Fruit fly (Drosophila melanogaster) whole organism, embryonic: ENCODE data around the gene aqz.

Source experiments
- Atf3 ChIP-seq: fragments of 200-800 bp; sonication (Bioruptor generic); optimal IDR thresholded peaks from 3 replicates; lab custom pipeline; 2016; ENCODE audit warnings: missing biosample characterization, missing genetic modification characterization
- Bdp1 ChIP-seq: fragments of 200-800 bp; sonication (Bioruptor generic); optimal IDR thresholded peaks from 3 replicates; lab custom pipeline; 2016; ENCODE audit warnings: missing biosample characterization, missing genetic modification characterization
- CG10147 ChIP-seq: fragments of 200-800 bp; sonication (Bioruptor generic); optimal IDR thresholded peaks from 2 replicates; lab custom pipeline; 2019; ENCODE audit warnings: missing biosample characterization, mild to moderate bottlenecking, missing genetic modification characterization, moderate library complexity
- CG10979 ChIP-seq: fragments of 200-800 bp; sonication (Bioruptor generic); optimal IDR thresholded peaks from 2 replicates; lab custom pipeline; 2018; ENCODE audit warnings: missing biosample characterization, mild to moderate bottlenecking, missing genetic modification characterization, moderate library complexity
- CG13424 ChIP-seq: fragments of 200-800 bp; sonication (Bioruptor generic); optimal IDR thresholded peaks from 2 replicates; lab custom pipeline; 2019; ENCODE audit warnings: missing biosample characterization, mild to moderate bottlenecking, missing genetic modification characterization, moderate library complexity
- CG15514 ChIP-seq: fragments of 200-800 bp; sonication (Bioruptor generic); optimal IDR thresholded peaks from 3 replicates; lab custom pipeline; 2017; ENCODE audit warnings: missing biosample characterization, missing genetic modification characterization, mild to moderate bottlenecking, moderate library complexity, missing genetic modification reagents
- CG16779 ChIP-seq: fragments of 200-800 bp; sonication (Bioruptor generic); IDR thresholded peaks from 2 replicates; pipeline ENCODE4 v1.3.6; 2022; ENCODE audit warnings: missing biosample characterization, missing genetic modification characterization
- CG17359 ChIP-seq: fragments of 200-800 bp; sonication (Bioruptor generic); optimal IDR thresholded peaks from 3 replicates; lab custom pipeline; 2018; ENCODE audit warnings: missing biosample characterization, mild to moderate bottlenecking, missing genetic modification characterization, moderate library complexity
- CG17802 ChIP-seq: fragments of 200-800 bp; sonication (Bioruptor generic); optimal IDR thresholded peaks from 2 replicates; lab custom pipeline; 2018; ENCODE audit warnings: missing biosample characterization, mild to moderate bottlenecking, missing genetic modification characterization, moderate library complexity
- CG17912 ChIP-seq: fragments of 200-800 bp; sonication (Bioruptor generic); optimal IDR thresholded peaks from 2 replicates; lab custom pipeline; 2018; ENCODE audit warnings: missing biosample characterization, mild to moderate bottlenecking, missing genetic modification characterization
- CG1832 ChIP-seq: fragments of 200-800 bp; sonication (Bioruptor generic); optimal IDR thresholded peaks from 2 replicates; lab custom pipeline; 2017; ENCODE audit warnings: missing biosample characterization, mild to moderate bottlenecking, missing genetic modification characterization, inconsistent platforms
- CG2129 ChIP-seq: fragments of 200-800 bp; sonication (Bioruptor generic); IDR thresholded peaks from 2 replicates; pipeline ENCODE4 v1.3.6; 2022; ENCODE audit warnings: missing biosample characterization, missing genetic modification characterization; ENCODE audit not compliant: partially characterized antibody
- CG2875 ChIP-seq: fragments of 200-800 bp; sonication (Bioruptor generic); optimal IDR thresholded peaks from 2 replicates; lab custom pipeline; 2017; ENCODE audit warnings: missing biosample characterization, mild to moderate bottlenecking, missing genetic modification characterization, missing genetic modification reagents
- CG31224 ChIP-seq: fragments of 200-800 bp; sonication (Bioruptor generic); IDR thresholded peaks from 2 replicates; pipeline ENCODE4 v1.3.6; 2022; ENCODE audit warnings: missing biosample characterization, missing genetic modification characterization
- CG31388 ChIP-seq: fragments of 200-800 bp; sonication (Bioruptor generic); optimal IDR thresholded peaks from 2 replicates; lab custom pipeline; 2016; ENCODE audit warnings: missing biosample characterization, missing genetic modification characterization
- CG34224 ChIP-seq: fragments of 200-800 bp; sonication (Bioruptor generic); IDR thresholded peaks from 3 replicates; pipeline ENCODE4 v1.3.6; 2022; ENCODE audit warnings: missing biosample characterization, missing genetic modification characterization; ENCODE audit not compliant: partially characterized antibody
- CG3726 ChIP-seq: fragments of 200-800 bp; sonication (Bioruptor generic); IDR thresholded peaks from 3 replicates; pipeline ENCODE4, ENCODE4 v1.3.6; 2022; ENCODE audit warnings: missing biosample characterization, missing genetic modification characterization
- CG4707 ChIP-seq: fragments of 200-800 bp; sonication (Bioruptor generic); optimal IDR thresholded peaks from 2 replicates; lab custom pipeline; 2018; ENCODE audit warnings: missing biosample characterization, mild to moderate bottlenecking, missing genetic modification characterization, moderate library complexity
- CG6765 ChIP-seq: fragments of 200-800 bp; sonication (Bioruptor generic); optimal IDR thresholded peaks from 3 replicates; lab custom pipeline; 2017; ENCODE audit warnings: missing biosample characterization, mild to moderate bottlenecking, missing genetic modification characterization
- CG6791 ChIP-seq: fragments of 200-800 bp; sonication (Bioruptor generic); IDR thresholded peaks from 3 replicates; pipeline ENCODE4 v1.3.6; 2022; ENCODE audit warnings: missing biosample characterization, missing genetic modification characterization; ENCODE audit not compliant: partially characterized antibody
- CG6854 ChIP-seq: fragments of 200-800 bp; sonication (Bioruptor generic); optimal IDR thresholded peaks from 3 replicates; lab custom pipeline; 2017; ENCODE audit warnings: missing biosample characterization, mild to moderate bottlenecking, missing genetic modification characterization
- CG7745 ChIP-seq: fragments of 200-800 bp; sonication (Bioruptor generic); optimal IDR thresholded peaks from 2 replicates; lab custom pipeline; 2018; ENCODE audit warnings: missing biosample characterization, mild to moderate bottlenecking, missing genetic modification characterization, moderate library complexity
- CG7839 ChIP-seq: fragments of 200-800 bp; sonication (Bioruptor generic); optimal IDR thresholded peaks from 3 replicates; lab custom pipeline; 2018; ENCODE audit warnings: missing biosample characterization, mild to moderate bottlenecking, missing genetic modification characterization, moderate library complexity
- CG8359 ChIP-seq: fragments of 200-800 bp; sonication (Bioruptor generic); optimal IDR thresholded peaks from 2 replicates; lab custom pipeline; 2017; ENCODE audit warnings: missing biosample characterization, mild to moderate bottlenecking, missing genetic modification characterization, borderline replicate concordance
- CG9876 ChIP-seq: fragments of 200-800 bp; sonication (Bioruptor generic); optimal IDR thresholded peaks from 2 replicates; lab custom pipeline; 2016; ENCODE audit warnings: missing biosample characterization, missing genetic modification characterization
- Chrac-16 ChIP-seq: fragments of 200-800 bp; sonication (Bioruptor generic); optimal IDR thresholded peaks from 3 replicates; lab custom pipeline; 2016; ENCODE audit warnings: missing biosample characterization, missing genetic modification characterization
- Dad ChIP-seq: fragments of 200-800 bp; sonication (Bioruptor generic); optimal IDR thresholded peaks from 3 replicates; lab custom pipeline; 2016; ENCODE audit warnings: missing biosample characterization, missing genetic modification characterization
- MTF-1 ChIP-seq: fragments of 200-800 bp; sonication (Bioruptor generic); optimal IDR thresholded peaks from 2 replicates; lab custom pipeline; 2018; ENCODE audit warnings: missing biosample characterization, mild to moderate bottlenecking, missing genetic modification characterization, borderline replicate concordance
- Opbp ChIP-seq: fragments of 200-800 bp; sonication (Bioruptor generic); IDR thresholded peaks from 3 replicates; pipeline ENCODE4 v1.3.6; 2022; ENCODE audit warnings: missing biosample characterization, missing genetic modification characterization; ENCODE audit not compliant: partially characterized antibody
- Tbp ChIP-seq: fragments of >200 bp; optimal IDR thresholded peaks from 2 replicates; lab custom pipeline; 2018; ENCODE audit warnings: missing biosample characterization, missing genetic modification characterization
- bowl ChIP-seq: fragments of 200-800 bp; sonication (Bioruptor generic); IDR thresholded peaks from 2 replicates; pipeline ENCODE4 v1.3.6; 2022; ENCODE audit warnings: missing biosample characterization, missing genetic modification characterization
- cato ChIP-seq: fragments of 200-800 bp; sonication (Bioruptor generic); optimal IDR thresholded peaks from 2 replicates; lab custom pipeline; 2016; ENCODE audit warnings: missing biosample characterization, missing genetic modification characterization, borderline replicate concordance
- caup ChIP-seq: fragments of 200-800 bp; sonication (Bioruptor generic); optimal IDR thresholded peaks from 3 replicates; lab custom pipeline; 2017; ENCODE audit warnings: missing biosample characterization, mild to moderate bottlenecking, missing genetic modification characterization, moderate library complexity; ENCODE audit not compliant: severe bottlenecking
- fd96Cb ChIP-seq: fragments of 200-800 bp; sonication (Bioruptor generic); optimal IDR thresholded peaks from 2 replicates; lab custom pipeline; 2018; ENCODE audit warnings: missing biosample characterization, mild to moderate bottlenecking, missing genetic modification characterization, moderate library complexity
- fru ChIP-seq: fragments of >200 bp; optimal IDR thresholded peaks from 2 replicates; lab custom pipeline; 2017
- ftz-f1 ChIP-seq: fragments of 200-800 bp; sonication (Bioruptor generic); optimal IDR thresholded peaks from 2 replicates; lab custom pipeline; 2016; ENCODE audit warnings: missing biosample characterization, missing genetic modification characterization
- gcm ChIP-seq: fragments of 200-800 bp; sonication (Bioruptor generic); optimal IDR thresholded peaks from 2 replicates; lab custom pipeline; 2019; ENCODE audit warnings: missing biosample characterization, mild to moderate bottlenecking, missing genetic modification characterization, moderate library complexity
- jing ChIP-seq: fragments of 200-800 bp; sonication (Bioruptor generic); optimal IDR thresholded peaks from 2 replicates; lab custom pipeline; 2018; ENCODE audit warnings: missing biosample characterization, mild to moderate bottlenecking, missing genetic modification characterization
- kah ChIP-seq: fragments of 200-800 bp; sonication (Bioruptor generic); optimal IDR thresholded peaks from 2 replicates; lab custom pipeline; 2018; ENCODE audit warnings: missing biosample characterization, mild to moderate bottlenecking, missing genetic modification characterization
- pb ChIP-seq: fragments of 200-800 bp; sonication (Bioruptor generic); optimal IDR thresholded peaks from 3 replicates; lab custom pipeline; 2016; ENCODE audit warnings: missing biosample characterization, missing genetic modification characterization
- repo ChIP-seq: fragments of 200-800 bp; sonication (Bioruptor generic); optimal IDR thresholded peaks from 2 replicates; lab custom pipeline; 2016; ENCODE audit warnings: missing biosample characterization, missing genetic modification characterization
- scrt ChIP-seq: fragments of 200-800 bp; sonication (Bioruptor generic); optimal IDR thresholded peaks from 2 replicates; lab custom pipeline; 2018; ENCODE audit warnings: missing biosample characterization, mild to moderate bottlenecking, missing genetic modification characterization, moderate library complexity
- slou ChIP-seq: fragments of 200-800 bp; sonication (Bioruptor generic); optimal IDR thresholded peaks from 3 replicates; lab custom pipeline; 2016; ENCODE audit warnings: missing biosample characterization, missing genetic modification characterization
- sob ChIP-seq: fragments of 200-800 bp; sonication (Bioruptor generic); IDR thresholded peaks from 2 replicates; pipeline ENCODE4 v1.3.6; 2022; ENCODE audit warnings: missing biosample characterization, missing genetic modification characterization
- stc ChIP-seq: fragments of 200-800 bp; sonication (Bioruptor generic); IDR thresholded peaks from 2 replicates; pipeline ENCODE4 v1.3.6; 2022; ENCODE audit warnings: missing biosample characterization, missing genetic modification characterization
- tin ChIP-seq: fragments of 200-800 bp; sonication (Bioruptor generic); optimal IDR thresholded peaks from 3 replicates; lab custom pipeline; 2016; ENCODE audit warnings: missing biosample characterization, missing genetic modification characterization
- z ChIP-seq: fragments of 200-800 bp; sonication (Bioruptor generic); IDR thresholded peaks from 3 replicates; pipeline ENCODE4 v1.3.6; 2022; ENCODE audit warnings: missing biosample characterization, missing genetic modification characterization
- zfh1 ChIP-seq: fragments of 200-800 bp; sonication (Bioruptor generic); IDR thresholded peaks from 3 replicates; pipeline ENCODE4 v1.3.6; 2022; ENCODE audit warnings: missing biosample characterization, missing genetic modification characterization

Gene aqz

DNA sequence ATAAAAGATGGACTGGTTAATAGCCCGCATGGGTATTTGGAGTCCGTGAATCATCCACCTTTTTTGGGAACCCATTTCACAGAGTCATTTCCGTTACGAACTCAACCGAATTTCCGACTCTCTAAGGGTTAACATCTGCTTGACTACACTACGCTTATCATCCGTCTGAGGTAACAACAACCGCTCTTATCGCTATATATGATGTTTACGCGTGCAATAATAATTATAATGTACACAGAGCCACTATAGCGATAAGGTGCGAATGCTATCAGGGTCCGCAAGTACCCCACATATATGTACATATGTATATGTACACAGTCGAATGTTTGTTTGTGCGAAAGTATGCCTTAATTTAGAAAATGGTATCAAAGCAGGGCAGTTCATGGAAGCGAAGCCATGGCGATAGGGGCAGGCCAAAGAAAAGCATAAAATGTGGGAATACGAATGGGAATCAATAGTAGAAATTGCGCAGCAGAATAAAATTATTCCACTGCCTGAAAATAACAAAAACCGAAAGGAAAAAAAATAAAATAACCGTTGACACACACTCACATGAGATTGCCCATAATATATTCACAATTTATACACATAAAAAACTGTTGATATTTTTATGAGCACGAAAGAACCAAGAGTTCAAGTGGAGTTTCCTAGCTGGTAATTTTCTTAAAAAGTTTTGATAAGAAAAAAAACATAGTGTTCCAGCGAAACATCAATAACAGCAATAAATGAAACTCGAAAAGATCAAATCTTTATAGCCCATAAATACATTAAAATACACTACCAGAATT lies 9.9 kb downstream of the aqz start (continued):
- TF ChIP-seq repo (GFP tag; lab: Kevin White, UChicago) = peak; percentile 65
- TF ChIP-seq CG7839 = peak; percentile 75
- TF ChIP-seq CG6791 (GFP tag; lab: Robert Waterston, UW) = no peak
- TF ChIP-seq CG31224 = peak; percentile 64
- TF ChIP-seq CG16779 = peak; percentile 81
- TF ChIP-seq CG9876 = peak; percentile 56
- peak; percentile 60 for TF ChIP-seq Atf3 (GFP tag; lab: Kevin White, UChicago)
- TF ChIP-seq Tbp = no peak
- peak; percentile 66 for TF ChIP-seq zfh1 (GFP tag; lab: Robert Waterston, UW)
- TF ChIP-seq CG6765 = peak; percentile 84
- no peak for TF ChIP-seq CG34224 (GFP tag; lab: Robert Waterston, UW)
- TF ChIP-seq CG3726 (GFP tag; lab: Robert Waterston, UW) = peak; percentile 31; the same call in 1 of the 3 replicates
- peak; percentile 98 for TF ChIP-seq CG17912 (GFP tag; lab: Kevin White, UChicago)
- TF ChIP-seq jing (GFP tag; lab: Kevin White, UChicago) = peak; percentile 15
- peak; percentile 93 for TF ChIP-seq CG2875 (GFP tag; lab: Kevin White, UChicago)
- TF ChIP-seq pb (GFP tag; lab: Kevin White, UChicago) = peak; percentile 36
- TF ChIP-seq CG15514 (GFP tag; lab: Kevin White, UChicago) = peak; percentile 85
- peak; percentile 34 for TF ChIP-seq fd96Cb (tag; lab: Kevin White, UChicago)
- TF ChIP-seq tin (GFP tag; lab: Kevin White, UChicago) = no peak
- peak; percentile 78 for TF ChIP-seq kah (GFP tag; lab: Kevin White, UChicago)
- TF ChIP-seq Opbp (GFP tag; lab: Robert Waterston, UW) = no peak
- TF ChIP-seq stc (GFP tag; lab: Robert Waterston, UW) = peak; percentile 64
- peak; percentile 95 for TF ChIP-seq CG7745
- TF ChIP-seq CG2129 (GFP tag; lab: Robert Waterston, UW) = no peak
- peak; percentile 73 for TF ChIP-seq scrt (GFP tag; lab: Kevin White, UChicago)
- TF ChIP-seq MTF-1 (GFP tag; lab: Kevin White, UChicago) = peak; percentile 97
- TF ChIP-seq ftz-f1 (GFP tag; lab: Kevin White, UChicago) = no peak
- peak; percentile 67 for TF ChIP-seq bowl (GFP tag; lab: Robert Waterston, UW)
- TF ChIP-seq CG31388 (GFP tag; lab: Kevin White, UChicago) = no peak
- TF ChIP-seq CG10979 (tag; lab: Kevin White, UChicago) = peak; percentile 47
- peak; percentile 94 for TF ChIP-seq gcm (GFP tag; lab: Kevin White, UChicago)
- TF ChIP-seq Dad (GFP tag; lab: Kevin White, UChicago) = peak; percentile 24
- no peak for TF ChIP-seq Chrac-16 (GFP tag; lab: Kevin White, UChicago)
- TF ChIP-seq slou (GFP tag; lab: Kevin White, UChicago) = peak; percentile 33
- peak; percentile 25 for TF ChIP-seq CG17802 (tag; lab: Kevin White, UChicago)
- peak; percentile 92 for TF ChIP-seq CG8359 (GFP tag; lab: Kevin White, UChicago)
- peak; percentile 82 for TF ChIP-seq Bdp1 (GFP tag; lab: Kevin White, UChicago)
- peak; percentile 82 for TF ChIP-seq CG6854
- peak; percentile 0 for TF ChIP-seq CG10147 (GFP tag; lab: Kevin White, UChicago)
- TF ChIP-seq sob (GFP tag; lab: Robert Waterston, UW) = peak; percentile 83
- peak; percentile 95 for TF ChIP-seq CG4707 (GFP tag; lab: Kevin White, UChicago)
- TF ChIP-seq fru (lab: Kevin White, UChicago) = no peak
- TF ChIP-seq CG1832 (GFP tag; lab: Kevin White, UChicago) = no peak
- peak; percentile 63; the same call in 1 of the 3 replicates for TF ChIP-seq z
- peak; percentile 91 for TF ChIP-seq CG17359 (tag; lab: Kevin White, UChicago)
- TF ChIP-seq CG13424 (tag; lab: Kevin White, UChicago) = peak; percentile 85
- TF ChIP-seq cato (GFP tag; lab: Kevin White, UChicago) = no peak
- peak; percentile 93 for TF ChIP-seq caup (GFP tag; lab: Kevin White, UChicago)
